Fruit fly (Drosophila melanogaster): ENCODE results near the gene Tmf.

The Tmf gene

dm6 chrX:6799261-6800022, 44.7 kb upstream of the Tmf start (continued):
- TF ChIP-seq CG13424 (tag; optimal IDR thresholded peaks at IDR 0.05): peak; percentile 10
- no peak for TF ChIP-seq tgo (GFP tag; IDR thresholded peaks at IDR 0.05)
- TF ChIP-seq grn (GFP tag; optimal IDR thresholded peaks at IDR 0.05): no peak
- peak; percentile 10 for TF ChIP-seq CG3281 (GFP tag; optimal IDR thresholded peaks at IDR 0.05)
- no peak for TF ChIP-seq E2f1 (GFP tag; IDR thresholded peaks at IDR 0.05)
- TF ChIP-seq sug (tag; optimal IDR thresholded peaks at IDR 0.05): peak; percentile 0
- TF ChIP-seq CG12236 (GFP tag; optimal IDR thresholded peaks at IDR 0.05): no peak
- TF ChIP-seq Xbp1 (GFP tag; optimal IDR thresholded peaks at IDR 0.05): no peak
- no peak for TF ChIP-seq CG7963 (GFP tag; IDR thresholded peaks at IDR 0.05; ENCODE audit: partially characterized antibody)
- no peak for TF ChIP-seq run (tag; optimal IDR thresholded peaks at IDR 0.05)
- TF ChIP-seq chinmo (GFP tag; IDR thresholded peaks at IDR 0.05; ENCODE audit: partially characterized antibody): 0 out of 4 replicates have a peak, but pooled peaks have one; percentile 26
- no peak for TF ChIP-seq CG4328 (GFP tag; optimal IDR thresholded peaks at IDR 0.05)
- TF ChIP-seq Med (GFP tag): peak; percentile 12
- TF ChIP-seq CG32767 (GFP tag; IDR thresholded peaks at IDR 0.05): no peak
- no peak for TF ChIP-seq CG17829 (tag; optimal IDR thresholded peaks at IDR 0.05)
- no peak for TF ChIP-seq gcm (GFP tag; optimal IDR thresholded peaks at IDR 0.05)
- no peak for TF ChIP-seq CG18011 (GFP tag; optimal IDR thresholded peaks at IDR 0.05)
- peak; percentile 25 for TF ChIP-seq CG2678 (tag; optimal IDR thresholded peaks at IDR 0.05)
- TF ChIP-seq CG17612 (GFP tag; IDR thresholded peaks at IDR 0.05): no peak
- TF ChIP-seq unc-4 (GFP tag; IDR thresholded peaks at IDR 0.05; ENCODE audit: partially characterized antibody): no peak
- TF ChIP-seq toy (GFP tag; IDR thresholded peaks at IDR 0.05): no peak
- TF ChIP-seq HLH54F (GFP tag; optimal IDR thresholded peaks at IDR 0.05): no peak
- TF ChIP-seq CG10267 (tag; optimal IDR thresholded peaks at IDR 0.05): no peak
- peak; percentile 10 for TF ChIP-seq mirr (GFP tag; optimal IDR thresholded peaks at IDR 0.05)
- TF ChIP-seq CG6654 (GFP tag; optimal IDR thresholded peaks at IDR 0.05): no peak
- no peak for TF ChIP-seq lbe (GFP tag; optimal IDR thresholded peaks at IDR 0.05)
- peak in 1 of 2 experiments; percentile 10 for TF ChIP-seq Hr51 (GFP tag; optimal IDR thresholded peaks at IDR 0.05)
- no peak for TF ChIP-seq row (GFP tag; IDR thresholded peaks at IDR 0.05)
- peak; percentile 57 for TF ChIP-seq CG13296 (GFP tag; optimal IDR thresholded peaks at IDR 0.05)
- no peak for TF ChIP-seq CG3995 (GFP tag; optimal IDR thresholded peaks at IDR 0.05)
- no peak for TF ChIP-seq CG8290 (GFP tag; optimal IDR thresholded peaks at IDR 0.05)
- TF ChIP-seq CG8290 (tag; optimal IDR thresholded peaks at IDR 0.05): peak in 1 of 2 experiments; percentile 49

dm6 chrX:6800726-6801296, 43.3 kb upstream of the Tmf start:
- no peak for TF ChIP-seq ap (GFP tag; IDR thresholded peaks at IDR 0.05)
- no peak for TF ChIP-seq Dip3 (GFP tag; optimal IDR thresholded peaks at IDR 0.05)
- no peak for TF ChIP-seq luna (GFP tag; optimal IDR thresholded peaks at IDR 0.05)
- peak; percentile 60; the same call in 1 of the 2 replicates for TF ChIP-seq Rfx (GFP tag; IDR thresholded peaks at IDR 0.05)
- peak; percentile 25; the same call in 1 of the 2 replicates for TF ChIP-seq CG9932 (GFP tag; IDR thresholded peaks at IDR 0.05)
- no peak for TF ChIP-seq D (optimal IDR thresholded peaks at IDR 0.05)
- TF ChIP-seq D (GFP tag; optimal IDR thresholded peaks at IDR 0.05): no peak
- TF ChIP-seq CG3281 (GFP tag; optimal IDR thresholded peaks at IDR 0.05): peak; percentile 37
- TF ChIP-seq pan (optimal IDR thresholded peaks at IDR 0.05): no peak
- TF ChIP-seq pan (GFP tag; optimal IDR thresholded peaks at IDR 0.05 in 1 of 2, IDR thresholded peaks at IDR 0.05 in 1 of 2): peak in 1 of 2 experiments; percentile 30
- TF ChIP-seq ken (GFP tag; IDR thresholded peaks at IDR 0.05): 0 out of 3 replicates have a peak, but pooled peaks have one; percentile 19
- TF ChIP-seq sr (GFP tag; IDR thresholded peaks at IDR 0.05): no peak
- no peak for TF ChIP-seq CG16863 (GFP tag; optimal IDR thresholded peaks at IDR 0.05)
- TF ChIP-seq corto (GFP tag; optimal IDR thresholded peaks at IDR 0.05): peak; percentile 4
- no peak for TF ChIP-seq Nf-YB (GFP tag; optimal IDR thresholded peaks at IDR 0.05)
- TF ChIP-seq CG15011 (GFP tag; optimal IDR thresholded peaks at IDR 0.05): no peak
- no peak for TF ChIP-seq Mes4 (GFP tag; optimal IDR thresholded peaks at IDR 0.05)
- TF ChIP-seq Vsx1 (GFP tag; optimal IDR thresholded peaks at IDR 0.05): peak; percentile 87
- TF ChIP-seq inv (GFP tag; IDR thresholded peaks at IDR 0.05; ENCODE audit: partially characterized antibody): no peak
- TF ChIP-seq Ets65A (GFP tag): peak; percentile 45

Data from whole organism, embryonic.